Worm (Caenorhabditis elegans): ENCODE measurements around the gene kin-18.

DNA sequence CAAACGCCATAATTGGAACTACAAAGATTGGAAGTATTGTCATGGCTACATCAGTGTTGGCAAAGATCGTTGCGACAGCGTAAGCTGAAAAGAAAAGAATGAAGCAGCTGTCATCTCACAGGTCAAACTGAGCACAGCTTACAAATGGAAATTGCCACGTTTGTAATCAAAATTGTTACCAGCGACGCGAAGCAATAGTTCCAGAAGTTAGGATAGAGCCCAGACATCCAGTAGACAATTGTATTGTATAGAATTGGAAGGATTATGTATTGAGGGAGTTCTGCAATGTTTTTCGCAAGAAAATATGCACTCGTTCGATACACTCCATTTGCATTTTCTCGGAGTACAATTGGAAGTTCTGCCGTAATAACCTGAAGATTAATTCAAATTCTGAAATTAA is 33.1 kb upstream of the kin-18 start:
- TF ChIP-seq fkh-8 (tag; optimal IDR thresholded peaks at IDR 0.05) (no peak), tlp-1 (tag; optimal IDR thresholded peaks at IDR 0.05) (no peak), grh-1 (GFP tag; IDR thresholded peaks at IDR 0.05) (no peak), elt-3 (tag; optimal IDR thresholded peaks at IDR 0.05) (no peak)
